Worm (Caenorhabditis elegans): ENCODE measurements around the gene sdz-24.

ce11 chrII:684811-685210, 26.3 kb downstream of the sdz-24 start, which contains the start of gene T02H6.5:
- TF ChIP-seq sptf-2 (GFP tag; optimal IDR thresholded peaks at IDR 0.05) (no peak), lag-1 (GFP tag; IDR thresholded peaks at IDR 0.05) (no peak), dpl-1 (GFP tag; optimal IDR thresholded peaks at IDR 0.05) (no peak), B0035.1 (tag; optimal IDR thresholded peaks at IDR 0.05) (no peak), egl-44 (GFP tag; IDR thresholded peaks at IDR 0.05) (no peak), mel-28 (tag; optimal IDR thresholded peaks at IDR 0.05; ENCODE audit: borderline replicate concordance) (no peak), die-1 (tag; optimal IDR thresholded peaks at IDR 0.05) (no peak), C06A6.2 (GFP tag; conservative IDR thresholded peaks at IDR 0.05) (no peak)

Data from whole organism, young adult.